Fruit fly (Drosophila melanogaster): Measurements from ENCODE around the gene CG15386.

Gene CG15386

DNA sequence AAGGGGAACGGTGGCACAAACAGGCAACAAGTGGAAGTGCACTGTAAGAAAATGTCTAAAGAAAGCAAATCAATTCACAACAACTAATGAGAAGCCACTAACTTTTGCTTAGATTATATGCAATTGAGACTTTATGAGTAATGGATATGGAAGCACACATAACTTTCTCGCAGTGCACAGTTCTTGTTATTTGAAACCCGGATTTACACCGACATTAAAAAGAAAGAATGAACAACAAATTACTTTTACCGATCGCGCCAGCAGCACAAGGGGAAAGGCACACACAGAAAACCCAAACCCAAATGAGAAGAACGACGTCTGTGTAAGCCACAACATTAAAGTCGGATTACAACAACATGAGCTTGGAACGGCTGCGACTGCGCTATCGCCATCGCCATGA, 27.9 kb downstream of the CG15386 start (continued):
- TF ChIP-seq prd (optimal IDR thresholded peaks at IDR 0.05) (no peak), prd (GFP tag; IDR thresholded peaks at IDR 0.05) (peak; percentile 82), Atf6 (GFP tag; IDR thresholded peaks at IDR 0.05) (no peak), ac (GFP tag; optimal IDR thresholded peaks at IDR 0.05) (peak; percentile 51), fd64A (GFP tag; optimal IDR thresholded peaks at IDR 0.05) (peak; percentile 64), Xrp1 (GFP tag; IDR thresholded peaks at IDR 0.05) (peak; percentile 90), gt (GFP tag; IDR thresholded peaks at IDR 0.05) (peak; percentile 57; the same call in 1 of the 2 replicates), CG4707 (GFP tag; optimal IDR thresholded peaks at IDR 0.05) (peak; percentile 42), grau (tag; optimal IDR thresholded peaks at IDR 0.05) (peak; percentile 53), dpn (GFP tag; optimal IDR thresholded peaks at IDR 0.05) (peak; percentile 28 to 68), CG14050 (GFP tag; IDR thresholded peaks at IDR 0.05) (peak; percentile 21; the same call in 1 of the 3 replicates), Scr (GFP tag; IDR thresholded peaks at IDR 0.05; ENCODE audit: partially characterized antibody) (no peak), CG3726 (GFP tag; IDR thresholded peaks at IDR 0.05) (peak; percentile 73; the same call in 2 of the 3 replicates), hkb (optimal IDR thresholded peaks at IDR 0.05) (no peak), hkb (GFP tag; IDR thresholded peaks at IDR 0.05) (peak; percentile 60), YL-1 (GFP tag; optimal IDR thresholded peaks at IDR 0.05) (no peak), CG15514 (GFP tag; optimal IDR thresholded peaks at IDR 0.05) (no peak), Vsx1 (GFP tag; optimal IDR thresholded peaks at IDR 0.05) (no peak), CG3065 (GFP tag; optimal IDR thresholded peaks at IDR 0.05) (peak; percentile 62), Opbp (GFP tag; IDR thresholded peaks at IDR 0.05; ENCODE audit: partially characterized antibody) (no peak), CG10209 (GFP tag; optimal IDR thresholded peaks at IDR 0.05) (peak; percentile 67), btn (GFP tag; optimal IDR thresholded peaks at IDR 0.05) (peak; percentile 67), al (GFP tag; IDR thresholded peaks at IDR 0.05) (no peak), Six4 (GFP tag; optimal IDR thresholded peaks at IDR 0.05) (peak; percentile 79), CG31224 (GFP tag; IDR thresholded peaks at IDR 0.05) (no peak), CG12769 (tag; optimal IDR thresholded peaks at IDR 0.05) (no peak), lola (GFP tag; optimal IDR thresholded peaks at IDR 0.05) (peak in 1 of 3 experiments; percentile 89), CG3407 (GFP tag; optimal IDR thresholded peaks at IDR 0.05) (peak; percentile 76), CG10959 (GFP tag; IDR thresholded peaks at IDR 0.05) (peak; percentile 87), CG14441 (GFP tag; IDR thresholded peaks at IDR 0.05) (0 out of 2 replicates have a peak, but pooled peaks have one; percentile 7), klu (GFP tag; IDR thresholded peaks at IDR 0.05) (no peak), sc (optimal IDR thresholded peaks at IDR 0.05) (no peak), sc (GFP tag; optimal IDR thresholded peaks at IDR 0.05) (peak; percentile 72), yki (optimal IDR thresholded peaks at IDR 0.05) (no peak), fru (optimal IDR thresholded peaks at IDR 0.05) (no peak), NC2β (GFP tag; optimal IDR thresholded peaks at IDR 0.05) (peak; percentile 81), chinmo (GFP tag; IDR thresholded peaks at IDR 0.05; ENCODE audit: partially characterized antibody) (no peak), CHES-1-like (GFP tag; optimal IDR thresholded peaks at IDR 0.05) (no peak), ken (GFP tag; IDR thresholded peaks at IDR 0.05) (0 out of 3 replicates have a peak, but pooled peaks have one; percentile 17), Meics (GFP tag; optimal IDR thresholded peaks at IDR 0.05) (no peak), Spps (tag; optimal IDR thresholded peaks at IDR 0.05) (peak; percentile 89), CG8924 (tag; optimal IDR thresholded peaks at IDR 0.05) (peak; percentile 69), Mes4 (GFP tag; optimal IDR thresholded peaks at IDR 0.05) (peak; percentile 75), ems (GFP tag; optimal IDR thresholded peaks at IDR 0.05) (peak; percentile 13), zen2 (GFP tag; IDR thresholded peaks at IDR 0.05; ENCODE audit: partially characterized antibody) (no peak), onecut (GFP tag; IDR thresholded peaks at IDR 0.05) (peak; percentile 43; the same call in 1 of the 2 replicates), CG6254 (GFP tag; optimal IDR thresholded peaks at IDR 0.05) (peak; percentile 72), scrt (GFP tag; optimal IDR thresholded peaks at IDR 0.05) (peak; percentile 23), CG6175 (GFP tag; IDR thresholded peaks at IDR 0.05) (no peak), CG1792 (GFP tag; optimal IDR thresholded peaks at IDR 0.05) (no peak), knrl (GFP tag; IDR thresholded peaks at IDR 0.05; ENCODE audit: partially characterized antibody) (no peak), cwo (GFP tag; optimal IDR thresholded peaks at IDR 0.05) (no peak)

Measured in whole organism, embryonic.